Worm (Caenorhabditis elegans): ENCODE results near the gene C17E7.9.

The C17E7.9 gene

DNA sequence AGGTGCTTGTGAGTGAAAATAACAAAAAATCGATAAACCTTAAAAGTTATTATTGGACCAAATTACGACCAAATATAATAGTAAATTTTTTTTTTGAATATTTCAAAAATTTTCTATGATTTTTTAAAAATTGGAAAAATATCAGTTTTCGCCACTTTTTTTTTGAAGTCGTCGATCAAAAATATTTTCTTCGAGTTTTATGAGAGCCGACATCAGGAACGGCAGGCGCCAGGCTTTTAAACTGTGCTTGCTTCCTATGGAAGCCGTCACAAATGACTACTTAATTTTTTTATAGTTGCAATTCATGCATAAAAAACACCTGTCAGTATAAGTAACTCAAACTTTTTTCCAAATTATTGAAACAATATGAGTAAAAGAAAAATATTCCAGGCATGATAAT, 12.8 kb upstream of the C17E7.9 start:
- TF ChIP-seq sox-4 (tag; optimal IDR thresholded peaks at IDR 0.05) (no peak), zip-4 (GFP tag; optimal IDR thresholded peaks at IDR 0.05) (no peak), efl-1 (optimal IDR thresholded peaks at IDR 0.05) (no peak), efl-1 (GFP tag; optimal IDR thresholded peaks at IDR 0.05 in 1 of 2) (peak in 1 of 2 experiments; percentile 33), xbp-1 (tag; optimal IDR thresholded peaks at IDR 0.05) (no peak), hlh-4 (tag; optimal IDR thresholded peaks at IDR 0.05) (no peak), ceh-63 (GFP tag; optimal IDR thresholded peaks at IDR 0.05) (no peak), dpl-1 (GFP tag; optimal IDR thresholded peaks at IDR 0.05) (no peak)

- TF ChIP-seq C34B4.2 (tag; optimal IDR thresholded peaks at IDR 0.05) (no peak), lin-39 (tag; optimal IDR thresholded peaks at IDR 0.05) (no peak), ceh-90 (tag; optimal IDR thresholded peaks at IDR 0.05) (no peak), unc-86 (tag; optimal IDR thresholded peaks at IDR 0.05) (no peak), tlp-1 (tag; optimal IDR thresholded peaks at IDR 0.05) (no peak), zag-1 (tag; optimal IDR thresholded peaks at IDR 0.05) (no peak), jun-1 (tag; optimal IDR thresholded peaks at IDR 0.05) (no peak), pax-3 (tag; optimal IDR thresholded peaks at IDR 0.05) (no peak), ces-1 (GFP tag; optimal IDR thresholded peaks at IDR 0.05) (no peak), rnt-1 (tag; optimal IDR thresholded peaks at IDR 0.05) (no peak), egl-27 (tag; optimal IDR thresholded peaks at IDR 0.05) (no peak), swsn-7 (tag; optimal IDR thresholded peaks at IDR 0.05) (no peak), lir-3 (tag; optimal IDR thresholded peaks at IDR 0.05; ENCODE audit: poor library complexity) (no peak), egl-13 (tag; optimal IDR thresholded peaks at IDR 0.05) (no peak), nhr-47 (tag; optimal IDR thresholded peaks at IDR 0.05) (no peak)
These were observed 11.9 kb upstream of the C17E7.9 start, which contains the start of the genes str-229 and srh-190 for ce11 chrV:3902458-3903157. Gene str-229 (minus strand): TSS chrV:3902558. Gene srh-190 (plus strand): TSS chrV:3903107.

DNA sequence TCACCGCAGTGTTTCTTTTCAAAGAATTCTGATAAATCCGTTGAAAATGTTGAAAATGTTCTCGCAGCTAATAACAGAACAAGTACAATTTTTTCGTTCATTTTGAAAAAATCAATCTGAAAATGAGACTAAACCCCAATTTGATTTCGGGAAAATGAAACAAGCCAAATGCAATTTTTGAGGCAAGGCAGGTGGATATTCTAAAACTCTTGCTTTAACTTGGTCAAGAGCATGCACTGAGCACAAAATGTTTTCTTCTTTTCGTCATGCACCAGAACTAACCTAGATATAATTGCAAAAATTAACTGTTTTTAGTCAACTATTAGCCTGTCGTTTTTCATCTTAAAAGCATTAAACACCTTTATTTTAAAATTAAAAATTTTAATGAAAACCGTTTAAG, 9.4 kb upstream of the C17E7.9 start, which contains the start of gene irld-22:
irld-22 (minus strand) TSS at position 101 of the 400 bp plus-strand sequence.
- TF ChIP-seq ztf-11 (tag; optimal IDR thresholded peaks at IDR 0.05) = no peak
- TF ChIP-seq sup-37 (GFP tag; optimal IDR thresholded peaks at IDR 0.05) = no peak
- no peak for TF ChIP-seq unc-98 (GFP tag; IDR thresholded peaks at IDR 0.05)
- TF ChIP-seq nhr-77 (tag; optimal IDR thresholded peaks at IDR 0.05) = no peak
- TF ChIP-seq C04F5.9 (tag; optimal IDR thresholded peaks at IDR 0.05) = no peak
- TF ChIP-seq hlh-17 (GFP tag; optimal IDR thresholded peaks at IDR 0.05; ENCODE audit: borderline replicate concordance) = no peak
- no peak for TF ChIP-seq nhr-90 (tag; optimal IDR thresholded peaks at IDR 0.05; ENCODE audit: poor library complexity)
- TF ChIP-seq Y116A8C.19 (tag; optimal IDR thresholded peaks at IDR 0.05; ENCODE audit: borderline replicate concordance) = no peak
- no peak for TF ChIP-seq mdl-1 (tag; optimal IDR thresholded peaks at IDR 0.05)
- TF ChIP-seq nhr-28 (tag; optimal IDR thresholded peaks at IDR 0.05) = no peak
- no peak for TF ChIP-seq vab-15 (tag; optimal IDR thresholded peaks at IDR 0.05)
- TF ChIP-seq isw-1 (GFP tag; IDR thresholded peaks at IDR 0.05) = no peak
- no peak for TF ChIP-seq lin-39 (tag; optimal IDR thresholded peaks at IDR 0.05)
- no peak for TF ChIP-seq unc-30 (tag; optimal IDR thresholded peaks at IDR 0.05)
- no peak for TF ChIP-seq ceh-88 (GFP tag; IDR thresholded peaks at IDR 0.05)
- TF ChIP-seq lin-14 (GFP tag; optimal IDR thresholded peaks at IDR 0.05) = no peak
- no peak for TF ChIP-seq nhr-71 (tag; optimal IDR thresholded peaks at IDR 0.05)
